Fruit fly (Drosophila melanogaster): Measurements from ENCODE around the gene CG10713.

The CG10713 gene

DNA sequence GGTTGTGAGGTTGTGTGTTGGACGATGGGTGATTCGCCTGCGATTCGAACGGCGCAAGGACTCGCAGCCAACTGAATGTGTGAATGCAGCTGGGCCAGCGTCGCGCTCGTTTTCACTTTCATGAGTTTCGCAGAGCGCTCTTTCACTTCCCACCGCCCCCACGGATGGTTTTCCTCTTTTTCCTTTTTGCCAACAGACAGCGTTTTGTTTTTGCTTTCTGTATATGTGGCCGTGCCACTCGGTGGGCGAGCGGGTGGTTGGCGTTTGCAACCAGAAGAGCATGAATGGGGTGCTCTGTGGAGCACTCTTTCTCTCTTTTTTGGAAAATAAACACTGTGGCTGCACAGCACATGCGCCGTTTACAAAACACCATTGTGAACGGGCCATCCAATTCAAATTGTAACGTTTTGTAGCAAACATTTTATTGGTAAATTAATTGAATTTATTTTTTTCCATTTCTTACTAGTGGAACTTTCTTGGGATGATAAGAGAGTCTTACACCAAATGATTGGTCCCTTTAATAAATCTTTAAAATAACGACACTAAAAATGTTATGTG lies at the start of gene CG10713:
Gene CG10713, minus strand, starts transcription at position 60 of the 558 bp plus-strand sequence.
- no peak for TF ChIP-seq noc (tag; optimal IDR thresholded peaks at IDR 0.05)

DNA sequence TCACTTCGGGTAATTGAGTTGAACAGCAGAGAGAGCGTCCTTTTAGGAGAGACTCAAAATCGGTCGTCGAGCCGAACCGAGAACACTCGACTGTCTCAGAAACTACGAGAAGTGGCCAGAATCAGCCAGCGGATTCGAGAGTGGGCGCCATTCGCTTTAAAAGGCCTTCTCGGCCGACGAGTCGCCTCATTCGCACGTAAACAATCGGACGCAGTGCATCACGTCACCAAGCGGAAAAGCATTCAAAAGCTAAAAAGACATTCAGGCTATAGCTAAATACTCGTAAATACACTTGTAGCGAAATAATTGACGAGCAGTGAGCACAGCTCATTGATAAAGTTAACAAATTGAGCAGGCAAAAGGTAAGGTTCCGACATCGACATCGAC lies 45.2 kb upstream of the CG10713 start:
- no peak for TF ChIP-seq noc (tag; optimal IDR thresholded peaks at IDR 0.05)

DNA sequence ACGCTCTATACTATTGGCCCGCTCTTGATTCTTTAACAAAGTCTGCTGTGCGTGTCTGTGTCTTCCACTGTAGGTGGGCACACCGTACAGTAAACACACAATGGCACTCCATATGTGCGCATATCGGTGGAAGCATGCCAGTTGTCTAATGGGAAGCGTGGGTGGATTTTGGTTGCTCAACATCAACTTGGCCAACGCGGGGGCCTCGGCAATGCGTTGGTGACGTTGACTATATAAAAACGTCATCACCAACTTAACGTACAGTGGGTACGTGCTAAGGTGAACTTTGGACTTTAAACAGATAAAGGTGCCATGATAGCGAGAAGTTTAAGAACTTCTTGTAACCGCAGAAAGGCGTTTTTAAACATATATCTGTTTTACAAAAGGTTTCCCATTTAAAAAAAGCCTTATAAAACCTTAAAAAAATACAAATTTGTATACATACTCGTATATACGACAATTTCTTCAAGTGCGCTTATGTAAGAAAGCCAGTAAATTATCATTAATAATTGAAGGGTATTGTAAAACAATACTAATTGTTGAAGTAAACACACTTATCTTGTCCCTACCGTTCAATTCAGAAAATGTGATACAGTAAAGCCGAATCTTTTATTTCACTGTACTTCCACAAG lies 44.7 kb upstream of the CG10713 start:
- TF ChIP-seq noc (tag; optimal IDR thresholded peaks at IDR 0.05) = peak; percentile 77

DNA sequence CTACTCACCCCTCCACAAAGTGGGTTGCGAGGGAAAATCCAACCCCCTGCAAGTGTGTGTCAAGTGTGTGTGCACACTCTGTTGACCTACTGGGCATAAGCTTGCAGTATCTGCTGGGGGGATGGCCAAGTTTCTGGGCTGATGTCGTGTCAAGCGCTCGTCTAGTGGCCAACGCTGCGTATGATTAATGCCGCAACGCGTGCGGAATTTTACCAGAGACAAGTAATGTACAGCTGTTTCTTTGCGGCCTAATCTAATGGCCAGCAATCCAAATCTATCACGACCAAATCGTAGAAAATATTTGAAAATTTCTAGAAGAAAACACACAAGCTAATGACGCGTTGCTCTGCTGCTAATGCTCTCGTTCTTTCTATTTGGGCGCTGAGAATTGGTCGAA lies 44.2 kb upstream of the CG10713 start:
- no peak for TF ChIP-seq noc (tag; optimal IDR thresholded peaks at IDR 0.05)

DNA sequence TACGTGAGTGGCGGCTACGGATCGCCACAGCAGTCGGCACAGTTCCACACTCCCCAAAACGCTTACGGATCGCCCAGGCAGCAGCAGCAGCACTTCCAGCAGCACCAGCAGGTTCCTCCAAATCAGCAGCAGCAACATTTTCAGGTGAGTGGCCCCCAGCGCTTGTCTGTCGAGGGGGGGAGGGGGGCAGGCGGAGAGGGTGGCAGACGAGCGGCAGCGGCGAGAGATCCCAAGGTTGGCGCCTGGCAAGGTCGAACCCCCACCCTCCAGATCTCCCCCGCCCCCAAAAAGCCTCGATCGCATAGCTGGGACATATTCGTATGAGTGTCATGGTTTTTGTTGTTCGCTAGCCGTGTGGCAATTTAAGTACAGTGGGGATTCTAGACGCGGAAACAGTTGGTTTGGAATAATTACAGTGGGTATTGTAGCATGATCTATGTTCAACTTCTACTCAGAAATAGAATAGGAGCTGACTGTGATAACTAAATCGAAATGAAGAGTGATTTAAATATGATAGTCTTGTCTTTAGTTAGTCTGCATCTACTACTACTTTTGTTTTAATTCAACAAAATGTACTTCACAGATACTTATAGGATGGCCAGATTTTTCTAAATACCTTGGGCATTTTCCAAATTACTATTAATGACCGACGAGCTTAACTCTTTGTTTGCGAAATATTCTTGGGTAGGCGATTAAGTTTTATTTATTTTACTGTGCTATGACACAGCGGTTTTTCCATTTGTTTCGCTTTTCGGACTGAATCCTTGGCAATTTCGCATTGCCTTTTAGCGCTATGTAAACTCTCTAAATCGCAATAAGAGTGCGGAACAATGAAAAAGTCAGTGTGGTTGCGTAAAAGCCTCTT lies 43.5 kb upstream of the CG10713 start:
- no peak for TF ChIP-seq noc (tag; optimal IDR thresholded peaks at IDR 0.05)

DNA sequence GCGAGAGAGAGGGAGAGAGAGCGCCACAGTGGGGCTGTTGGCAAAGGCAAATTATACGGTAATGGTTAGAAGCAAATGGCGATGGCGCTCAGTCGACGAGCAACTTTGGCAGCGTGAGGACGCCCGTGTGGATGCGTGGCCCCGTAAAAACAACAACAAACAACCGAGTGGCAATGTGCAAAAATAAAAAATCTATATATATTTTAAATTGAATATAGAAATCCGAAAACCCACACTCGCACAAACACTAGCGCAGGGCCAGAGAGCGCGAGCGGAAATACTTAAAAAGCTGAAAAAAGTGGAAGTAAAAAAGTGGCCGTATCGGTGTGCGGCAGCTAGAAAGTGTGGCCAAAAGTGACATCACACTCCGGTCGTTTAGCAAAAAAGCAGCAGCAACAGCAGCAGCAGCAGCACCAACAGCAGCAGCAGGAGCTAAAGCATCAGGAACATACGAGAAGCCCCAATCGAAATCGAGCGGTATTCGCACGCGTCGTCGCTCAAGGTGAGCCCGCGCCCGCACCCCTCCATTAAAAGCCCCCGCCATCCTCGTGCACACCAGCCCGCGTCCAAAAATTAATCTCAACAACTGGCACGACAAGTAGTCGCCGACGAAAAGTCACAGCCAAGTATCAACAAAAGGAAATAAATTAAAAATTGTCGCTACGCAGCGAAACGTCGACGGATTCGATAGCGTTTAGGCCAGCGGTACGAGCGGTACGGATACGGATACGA lies 42.6 kb upstream of the CG10713 start, which contains the start of gene stv:
Gene stv, plus strand, starts transcription at position 89 of the 732 bp plus-strand sequence.
- TF ChIP-seq noc (tag; optimal IDR thresholded peaks at IDR 0.05) = peak; percentile 29

DNA sequence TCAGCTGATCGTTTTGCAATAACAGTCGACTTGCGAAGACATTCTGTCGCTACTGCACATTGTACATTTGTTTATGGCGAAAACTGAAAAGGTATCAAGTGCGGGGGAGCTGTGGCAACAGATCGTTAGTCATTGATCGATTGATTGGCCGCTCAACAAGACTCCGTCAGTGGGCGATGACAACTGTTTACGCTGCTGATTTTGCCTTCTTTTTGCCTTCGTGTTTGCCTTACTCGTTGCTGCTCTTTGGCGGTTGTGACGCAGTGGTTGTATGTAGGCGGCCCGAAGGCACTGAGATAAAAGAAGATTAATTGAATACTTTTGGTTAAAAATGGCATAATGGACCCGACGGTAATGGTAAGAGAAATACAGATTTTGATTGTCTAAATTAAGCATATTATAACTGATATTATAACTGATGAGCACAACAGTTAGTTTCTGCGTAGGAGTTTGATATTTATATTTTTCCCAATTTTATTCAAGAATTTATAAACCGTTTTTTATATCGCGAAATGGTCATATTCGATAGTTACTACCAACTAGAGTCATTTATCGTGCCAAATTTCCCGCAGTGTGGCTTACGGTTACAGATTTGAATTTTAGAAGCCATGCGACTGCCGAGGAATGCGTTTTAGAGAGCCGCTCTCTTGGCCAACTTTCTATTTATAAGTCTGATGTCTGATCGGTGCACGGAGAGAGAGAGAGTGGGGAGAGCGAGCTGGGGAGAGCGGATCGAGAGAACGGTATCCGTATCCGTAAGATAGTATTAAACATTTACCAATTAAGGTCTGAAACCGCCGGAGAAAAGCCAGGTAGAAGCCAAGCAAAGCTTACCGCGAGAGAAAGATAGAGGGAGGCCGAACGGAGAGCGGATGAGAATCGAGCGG lies 41.8 kb upstream of the CG10713 start:
- peak; percentile 98 for TF ChIP-seq noc (tag; optimal IDR thresholded peaks at IDR 0.05)

DNA sequence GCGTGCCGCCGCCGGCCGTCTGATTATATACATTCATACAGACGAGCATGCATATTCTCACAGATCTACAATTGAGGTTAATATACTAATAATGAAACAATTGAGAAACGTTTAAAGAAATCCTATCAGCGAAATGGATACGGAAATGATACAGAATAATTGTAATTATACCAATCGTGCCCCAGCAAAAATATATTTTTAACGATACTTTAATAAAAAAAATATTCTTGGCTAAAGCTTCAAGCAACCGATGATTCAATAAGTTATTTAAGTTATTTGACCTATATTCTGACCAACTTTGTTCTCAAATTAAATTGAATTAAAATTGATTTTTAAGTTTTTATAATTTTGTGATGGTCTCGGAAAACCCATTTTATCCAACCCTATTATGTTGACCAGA lies 41.0 kb upstream of the CG10713 start:
- TF ChIP-seq noc (tag; optimal IDR thresholded peaks at IDR 0.05) = no peak

DNA sequence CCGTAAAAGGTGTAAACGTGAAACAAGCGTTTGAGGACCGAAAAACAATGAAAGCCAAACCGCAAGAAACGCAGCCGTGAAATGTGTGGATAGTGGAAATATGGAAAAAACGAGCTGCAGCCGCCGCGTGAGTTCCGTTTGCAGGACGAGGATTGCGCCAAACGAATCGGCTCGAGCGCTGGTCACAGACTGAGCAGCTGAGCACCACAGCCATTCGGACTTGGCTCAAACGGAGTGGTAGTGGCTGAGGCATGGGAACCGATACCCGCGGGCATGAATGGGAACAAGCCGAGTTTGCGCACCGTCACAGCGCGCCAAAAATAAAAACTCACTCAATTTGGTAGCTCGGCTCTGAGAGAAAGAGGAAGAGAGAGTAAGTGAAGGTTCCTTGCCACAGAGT lies 39.6 kb upstream of the CG10713 start, which contains the start of gene CG10089:
Gene CG10089, minus strand, starts transcription at position 181 of the 400 bp plus-strand sequence.
- TF ChIP-seq noc (tag; optimal IDR thresholded peaks at IDR 0.05) = no peak

DNA sequence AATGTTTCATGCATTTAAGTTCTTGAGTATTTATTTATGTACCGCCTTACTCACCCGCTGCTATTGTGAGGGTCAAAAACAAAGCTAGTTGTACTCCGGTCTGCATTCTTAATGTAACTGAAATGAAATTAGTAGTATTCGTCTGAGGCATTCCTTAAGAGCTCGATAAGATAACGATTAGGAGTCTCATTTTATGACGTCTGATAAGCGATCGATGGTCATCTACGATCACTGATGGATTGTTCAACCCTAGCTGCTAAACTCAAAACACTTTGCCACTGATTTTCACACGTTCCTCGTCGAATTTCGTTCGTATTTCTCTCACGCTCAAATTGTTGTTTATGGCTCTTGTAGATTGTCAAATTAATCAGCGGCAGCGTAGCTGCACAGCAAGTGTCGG lies 22.1 kb upstream of the CG10713 start, which contains the start of gene CG10116:
Gene CG10116, minus strand, starts transcription at position 106 of the 400 bp plus-strand sequence.
- no peak for TF ChIP-seq noc (tag; optimal IDR thresholded peaks at IDR 0.05)

DNA sequence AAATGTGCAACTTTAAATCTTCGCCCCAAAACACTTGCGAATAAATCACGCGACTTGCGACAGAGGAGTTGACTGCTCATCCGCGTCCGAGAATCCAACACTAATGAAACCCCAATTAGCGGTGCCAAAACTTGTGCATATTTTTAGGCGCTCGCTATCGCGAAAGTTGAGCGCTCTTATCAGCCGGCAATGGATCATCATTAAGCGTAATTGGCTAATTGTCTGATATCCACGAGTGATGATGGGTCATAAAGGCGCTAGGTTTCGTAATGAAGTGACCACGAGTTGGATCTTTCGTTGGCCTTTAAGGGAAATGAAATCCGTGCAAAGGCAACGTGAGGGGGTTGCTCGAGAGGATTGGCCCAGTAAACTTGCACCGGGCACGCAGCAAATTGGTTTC lies 19.7 kb upstream of the CG10713 start:
- peak; percentile 57 for TF ChIP-seq noc (tag; optimal IDR thresholded peaks at IDR 0.05)

DNA sequence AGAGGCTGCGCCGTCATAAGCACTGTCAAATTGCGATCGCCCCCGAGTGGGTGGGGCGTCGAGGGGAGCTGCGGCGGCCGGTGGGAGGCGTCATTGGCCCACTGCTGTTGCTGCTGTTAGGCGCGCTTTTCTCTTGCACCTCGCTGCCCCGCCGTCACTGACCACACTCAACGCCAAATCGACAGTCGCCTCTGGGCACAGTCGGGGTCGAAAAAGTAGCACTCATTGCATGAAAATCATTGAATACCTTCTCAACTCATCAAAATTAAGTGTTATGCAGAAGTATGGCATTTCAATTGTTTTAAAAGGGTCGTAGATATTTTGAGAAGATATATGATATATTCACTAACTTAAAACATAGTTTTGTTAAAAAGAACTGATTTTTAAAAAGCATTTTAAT lies 17.3 kb upstream of the CG10713 start:
- no peak for TF ChIP-seq noc (tag; optimal IDR thresholded peaks at IDR 0.05)

DNA sequence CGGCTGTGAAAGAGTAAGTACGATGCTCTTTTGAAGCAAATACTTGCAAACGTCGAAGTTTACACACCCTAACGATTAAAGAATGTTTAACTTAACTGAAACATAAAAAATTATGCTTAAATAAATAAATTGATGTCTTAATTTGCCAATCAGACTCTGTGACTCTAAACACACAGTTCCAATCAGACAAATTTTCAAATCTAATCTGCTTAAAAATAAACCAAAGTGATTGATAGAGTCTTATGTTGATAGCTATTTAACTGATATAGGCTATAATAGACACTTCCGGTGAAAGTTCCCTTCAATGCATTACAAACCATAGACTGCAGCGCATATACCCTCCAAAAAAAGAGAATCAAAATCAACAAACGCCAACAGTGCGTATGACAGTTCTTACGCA lies 16.5 kb upstream of the CG10713 start:
- peak; percentile 8 for TF ChIP-seq noc (tag; optimal IDR thresholded peaks at IDR 0.05)

DNA sequence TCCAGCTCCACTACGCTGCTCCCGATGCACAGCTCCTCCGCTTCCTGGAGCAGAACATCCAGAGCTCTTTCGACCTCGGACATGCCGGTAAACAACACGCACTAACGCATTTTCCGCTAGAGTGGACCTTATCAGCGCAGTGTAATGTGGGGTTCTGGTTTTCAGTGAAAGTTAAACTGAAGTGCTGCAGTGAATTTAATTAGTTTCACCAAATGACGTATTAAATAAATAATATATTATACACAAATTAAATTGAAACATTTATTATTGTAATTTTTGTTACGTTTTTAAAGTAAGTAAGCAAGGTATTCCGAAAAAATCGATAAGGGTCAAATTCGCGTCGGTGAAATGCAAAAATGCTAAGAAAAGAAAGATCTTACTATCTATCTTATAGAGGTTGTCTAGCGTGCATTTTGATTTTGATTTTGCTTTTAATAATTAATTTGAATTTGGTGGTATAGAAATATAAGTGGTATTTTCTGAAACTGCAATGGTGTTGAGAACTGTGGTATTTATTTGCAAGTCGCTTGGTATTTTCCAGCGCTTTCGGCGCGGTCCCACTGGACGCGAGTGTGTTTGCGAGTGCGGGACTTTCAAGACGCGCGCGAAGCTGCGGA lies 15.3 kb upstream of the CG10713 start, which contains the start of the genes JMJD7 and CG10738:
Gene JMJD7, minus strand, starts transcription at position 107 of the 617 bp plus-strand sequence.
Gene CG10738, plus strand, starts transcription at position 594 of the 617 bp plus-strand sequence.
- no peak for TF ChIP-seq noc (tag; optimal IDR thresholded peaks at IDR 0.05)
